Fruit fly (Drosophila melanogaster): ENCODE measurements around the gene CG8661.

DNA sequence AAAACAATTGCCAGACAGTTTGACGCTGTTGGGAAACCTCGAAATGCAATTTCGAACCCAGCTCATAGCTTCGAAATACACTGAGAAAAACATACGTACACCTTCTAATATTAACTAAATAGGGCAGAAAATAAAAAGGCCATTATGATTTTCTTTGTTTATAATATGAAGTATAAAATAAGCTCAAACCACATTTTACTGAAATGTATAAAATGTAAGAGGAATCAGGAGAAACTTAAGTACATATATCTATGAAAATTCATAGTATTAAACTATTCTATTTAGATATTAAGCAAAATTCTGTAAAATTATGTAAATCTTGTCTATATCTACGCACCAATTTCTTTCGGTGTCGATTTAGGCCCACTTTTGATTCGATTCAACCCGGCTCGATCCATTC, 23.9 kb upstream of the CG8661 start:
- TF ChIP-seq salr (GFP tag; optimal IDR thresholded peaks at IDR 0.05), result no peak
- no peak for TF ChIP-seq CG32006 (GFP tag; optimal IDR thresholded peaks at IDR 0.05)
- TF ChIP-seq vri (GFP tag; optimal IDR thresholded peaks at IDR 0.05), result no peak
- no peak for TF ChIP-seq Hr39 (GFP tag; optimal IDR thresholded peaks at IDR 0.05)
- TF ChIP-seq Ets21C (GFP tag; optimal IDR thresholded peaks at IDR 0.05), result no peak
- no peak for TF ChIP-seq esn (GFP tag; optimal IDR thresholded peaks at IDR 0.05)
- no peak for TF ChIP-seq Smox (GFP tag; optimal IDR thresholded peaks at IDR 0.05)
- no peak for TF ChIP-seq ss (GFP tag; optimal IDR thresholded peaks at IDR 0.05)
- TF ChIP-seq eg (GFP tag; IDR thresholded peaks at IDR 0.05), result no peak
- TF ChIP-seq Ets96B (tag; optimal IDR thresholded peaks at IDR 0.05), result no peak
- no peak for TF ChIP-seq CG8119 (GFP tag; IDR thresholded peaks at IDR 0.05)
- no peak for TF ChIP-seq CG6792 (GFP tag; optimal IDR thresholded peaks at IDR 0.05)

Data from whole organism, prepupa.